Worm (Caenorhabditis elegans): ENCODE results near the gene W03F9.1.

The W03F9.1 gene

DNA sequence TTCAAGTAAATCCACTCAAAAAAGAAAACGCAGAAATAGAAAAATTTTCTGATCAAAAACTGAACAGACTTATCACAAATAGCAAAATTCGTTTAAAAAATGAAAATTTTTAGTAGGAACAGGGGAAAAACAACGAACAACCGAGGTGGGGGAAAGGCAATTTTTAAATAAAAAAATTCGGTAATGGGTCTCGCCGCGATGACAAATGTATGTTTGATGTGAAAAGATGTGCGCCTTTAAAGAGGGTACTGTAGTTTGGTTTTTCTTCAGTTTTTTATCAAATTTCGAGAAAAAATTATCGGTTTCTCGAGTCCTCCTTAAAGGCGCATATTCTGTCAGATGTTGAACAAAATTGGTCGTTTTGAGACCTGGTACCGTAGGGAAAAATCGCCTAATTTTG is 2.6 kb downstream of the W03F9.1 start:
- no peak for TF ChIP-seq blmp-1 (tag; optimal IDR thresholded peaks at IDR 0.05; ENCODE audit: insufficient read depth)
- TF ChIP-seq fos-1 (tag; optimal IDR thresholded peaks at IDR 0.05), result no peak
- TF ChIP-seq dmd-4 (tag; optimal IDR thresholded peaks at IDR 0.05), result no peak
- TF ChIP-seq ztf-4 (tag; optimal IDR thresholded peaks at IDR 0.05), result no peak
- no peak for TF ChIP-seq sma-9 (GFP tag; optimal IDR thresholded peaks at IDR 0.05)
- no peak for TF ChIP-seq sma-9 (tag; optimal IDR thresholded peaks at IDR 0.05)
- TF ChIP-seq lin-39 (tag; optimal IDR thresholded peaks at IDR 0.05), result no peak
- no peak for TF ChIP-seq aly-2 (tag; optimal IDR thresholded peaks at IDR 0.05)
- no peak for TF ChIP-seq nhr-10 (tag; optimal IDR thresholded peaks at IDR 0.05)
- TF ChIP-seq nhr-237 (tag; optimal IDR thresholded peaks at IDR 0.05), result no peak
- no peak for TF ChIP-seq nhr-6 (tag; optimal IDR thresholded peaks at IDR 0.05)
- TF ChIP-seq egl-27 (tag; optimal IDR thresholded peaks at IDR 0.05), result no peak
- TF ChIP-seq unc-39 (tag; optimal IDR thresholded peaks at IDR 0.05), result no peak
- no peak for TF ChIP-seq lin-11 (tag; optimal IDR thresholded peaks at IDR 0.05)
- TF ChIP-seq crh-2 (tag; optimal IDR thresholded peaks at IDR 0.05), result no peak
- TF ChIP-seq nhr-12 (tag; optimal IDR thresholded peaks at IDR 0.05), result no peak
- TF ChIP-seq zag-1 (tag; optimal IDR thresholded peaks at IDR 0.05), result no peak
- TF ChIP-seq mab-5 (tag; optimal IDR thresholded peaks at IDR 0.05), result no peak
- TF ChIP-seq nhr-129 (tag; optimal IDR thresholded peaks at IDR 0.05), result no peak
- no peak for TF ChIP-seq sem-4 (tag; optimal IDR thresholded peaks at IDR 0.05)
- no peak for TF ChIP-seq ztf-11 (tag; optimal IDR thresholded peaks at IDR 0.05)

DNA sequence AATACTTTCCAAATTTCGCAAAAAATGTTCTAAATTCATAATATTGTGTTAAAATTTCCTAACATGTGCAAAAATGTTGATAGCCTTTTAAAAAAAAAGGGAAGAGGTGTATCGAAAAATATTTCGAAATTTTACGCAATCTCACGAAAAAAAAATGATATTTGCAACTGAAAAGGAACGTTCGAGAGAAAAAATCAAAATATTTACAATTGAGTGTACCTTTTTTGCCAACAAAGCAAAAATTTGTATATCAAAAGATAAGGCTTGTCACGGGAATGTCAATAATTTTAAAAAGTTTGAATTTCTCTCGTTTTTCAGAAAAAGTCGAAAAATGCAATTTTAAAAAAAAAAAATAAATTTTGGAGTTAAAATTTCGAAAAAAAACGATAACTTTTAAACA is 3.0 kb downstream of the W03F9.1 start:
- TF ChIP-seq unc-55 (GFP tag; optimal IDR thresholded peaks at IDR 0.05) (no peak), lin-11 (tag; optimal IDR thresholded peaks at IDR 0.05) (no peak), C34F6.9 (tag; optimal IDR thresholded peaks at IDR 0.05) (peak; percentile 12), nhr-12 (tag; optimal IDR thresholded peaks at IDR 0.05) (no peak), unc-62 (GFP tag; optimal IDR thresholded peaks at IDR 0.05) (no peak), alr-1 (tag; optimal IDR thresholded peaks at IDR 0.05) (no peak), sma-3 (GFP tag; optimal IDR thresholded peaks at IDR 0.05) (peak; percentile 3), peb-1 (tag; optimal IDR thresholded peaks at IDR 0.05) (no peak), nhr-129 (tag; optimal IDR thresholded peaks at IDR 0.05) (peak; percentile 81), nhr-25 (tag; optimal IDR thresholded peaks at IDR 0.05) (no peak)

DNA sequence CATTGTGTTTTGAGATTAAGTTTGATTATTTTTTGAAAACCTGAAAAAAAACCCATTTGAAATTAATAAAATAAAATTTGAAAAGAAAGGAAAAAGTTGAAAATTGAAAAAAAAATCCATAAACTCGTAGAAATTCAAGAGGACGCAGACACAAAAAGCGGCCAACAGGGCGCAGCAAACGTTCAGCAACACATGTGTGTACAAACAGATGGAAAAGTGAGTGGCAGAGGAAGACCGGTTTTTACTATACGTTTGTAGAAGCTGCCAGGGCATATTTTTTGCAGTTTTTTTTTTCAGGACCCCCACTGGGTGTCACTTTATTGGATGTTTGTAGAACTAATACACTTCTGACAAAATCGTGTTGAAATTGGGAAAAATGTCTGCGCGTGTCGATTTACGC is 3.8 kb downstream of the W03F9.1 start, which contains the start of gene cgp-1:
TSS of gene cgp-1 (minus strand) at position 40 of the 400 bp plus-strand sequence.
- TF ChIP-seq nhr-21 (tag; optimal IDR thresholded peaks at IDR 0.05) (no peak), C34F6.9 (tag; optimal IDR thresholded peaks at IDR 0.05) (peak; percentile 20), nhr-77 (tag; optimal IDR thresholded peaks at IDR 0.05) (no peak), crh-2 (tag; optimal IDR thresholded peaks at IDR 0.05) (no peak), R02D3.7 (tag; optimal IDR thresholded peaks at IDR 0.05) (peak; percentile 32), mab-5 (tag; optimal IDR thresholded peaks at IDR 0.05) (no peak), skn-1 (tag; optimal IDR thresholded peaks at IDR 0.05) (no peak), unc-62 (GFP tag; optimal IDR thresholded peaks at IDR 0.05) (no peak), lin-39 (tag; optimal IDR thresholded peaks at IDR 0.05) (no peak), unc-55 (GFP tag; optimal IDR thresholded peaks at IDR 0.05) (peak; percentile 23), lin-11 (tag; optimal IDR thresholded peaks at IDR 0.05) (no peak), dmd-4 (tag; optimal IDR thresholded peaks at IDR 0.05) (no peak), lsy-2 (tag; optimal IDR thresholded peaks at IDR 0.05) (peak in 1 of 2 experiments; percentile 11), ama-1 (optimal IDR thresholded peaks at IDR 0.05) (peak; percentile 8), nhr-6 (tag; optimal IDR thresholded peaks at IDR 0.05) (no peak), ceh-16 (tag; optimal IDR thresholded peaks at IDR 0.05) (no peak), ceh-82 (tag; optimal IDR thresholded peaks at IDR 0.05) (no peak), mdl-1 (tag; optimal IDR thresholded peaks at IDR 0.05) (no peak), nhr-25 (tag; optimal IDR thresholded peaks at IDR 0.05) (no peak)

DNA sequence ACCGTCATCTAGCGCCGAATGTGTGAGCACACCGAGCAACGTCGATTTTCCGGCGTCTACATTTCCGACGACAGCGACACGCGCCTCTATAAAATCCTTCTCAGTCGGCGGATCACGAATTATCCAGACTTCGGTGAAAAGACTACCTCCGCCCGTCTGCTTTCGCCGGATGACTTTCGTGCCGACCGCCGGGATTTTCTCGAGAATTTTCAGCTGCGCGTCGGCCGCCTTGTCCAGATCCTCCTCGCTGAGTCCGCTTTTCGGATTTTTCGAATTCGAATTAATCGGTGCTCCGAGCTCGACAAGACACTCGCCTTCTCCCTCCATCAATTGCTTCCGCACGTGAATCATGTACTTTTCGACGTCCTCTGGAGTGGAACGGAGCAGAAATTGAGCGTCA is 4.3 kb downstream of the W03F9.1 start:
- TF ChIP-seq C34F6.9 (tag; optimal IDR thresholded peaks at IDR 0.05) (no peak), nhr-11 (tag; optimal IDR thresholded peaks at IDR 0.05) (no peak), unc-55 (GFP tag; optimal IDR thresholded peaks at IDR 0.05) (no peak), zag-1 (tag; optimal IDR thresholded peaks at IDR 0.05) (no peak), gmeb-1 (tag; optimal IDR thresholded peaks at IDR 0.05) (no peak), nhr-129 (tag; optimal IDR thresholded peaks at IDR 0.05) (no peak)

All from whole organism, L2 larva.